Worm (Caenorhabditis elegans) whole organism, L1 larva: ENCODE data around the gene swan-2.
A peak's percentile ranks its signal among the peaks of the same experiment; 100 is the strongest.

Source experiments
- C34B4.2 ChIP-seq: sonication (generic microtip); optimal IDR thresholded peaks from 2 replicates; lab custom pipeline; 2017; ENCODE audit warnings: mild to moderate bottlenecking, missing genetic modification characterization, missing compliant biosample characterization
- aha-1 ChIP-seq: fragments of 150-350 bp; optimal IDR thresholded peaks from 2 replicates; lab custom pipeline; 2014; ENCODE audit warnings: missing biosample characterization, missing genetic modification characterization
- alr-1 ChIP-seq: fragments of 200-800 bp; sonication (Bioruptor generic); optimal IDR thresholded peaks from 2 replicates; lab custom pipeline; 2018; ENCODE audit warnings: borderline replicate concordance, mild to moderate bottlenecking, missing genetic modification characterization, missing compliant biosample characterization
- blmp-1 ChIP-seq: fragments of 150-350 bp; optimal IDR thresholded peaks from 2 replicates; lab custom pipeline; 2014; ENCODE audit warnings: missing biosample characterization, missing genetic modification characterization
- ceh-82 ChIP-seq, 3 experiments: fragments of 150-350 bp in 1 of 3; sonication (generic microtip) in 2 of 3; optimal IDR thresholded peaks; 2 replicates each; lab custom pipeline; 2014 to 2017; ENCODE audit warnings: missing biosample characterization in 3 of 3, missing genetic modification characterization in 3 of 3
- ceh-90 ChIP-seq: sonication (generic microtip); optimal IDR thresholded peaks from 2 replicates; lab custom pipeline; 2016; ENCODE audit warnings: missing genetic modification characterization, missing compliant biosample characterization
- dsc-1 ChIP-seq: sonication (generic microtip); optimal IDR thresholded peaks from 2 replicates; lab custom pipeline; 2016; ENCODE audit warnings: mild to moderate bottlenecking, missing genetic modification characterization, missing compliant biosample characterization
- efl-1 ChIP-seq, 4 experiments: fragments of 150-350 bp; optimal IDR thresholded peaks in 3 of 4; peaks in 1 of 4; 1 replicate in 1 of 4; 2 replicates in 3 of 4; lab custom pipeline; 2014; ENCODE audit warnings: missing biosample characterization in 2 of 4, missing genetic modification characterization in 2 of 4, missing genetic modification reagents in 2 of 4
- efl-3 ChIP-seq: fragments of 200-800 bp; sonication (Bioruptor generic); optimal IDR thresholded peaks from 2 replicates; lab custom pipeline; 2018; ENCODE audit warnings: mild to moderate bottlenecking, missing genetic modification characterization, missing compliant biosample characterization
- elt-2 ChIP-seq: sonication (generic microtip); optimal IDR thresholded peaks from 2 replicates; lab custom pipeline; 2016; ENCODE audit warnings: missing genetic modification characterization, mild to moderate bottlenecking, inconsistent platforms, missing compliant biosample characterization, missing genetic modification reagents
- fkh-10 ChIP-seq: sonication (generic microtip); optimal IDR thresholded peaks from 2 replicates; lab custom pipeline; 2017; ENCODE audit warnings: missing biosample characterization, missing genetic modification reagents, missing genetic modification characterization
- fkh-4 ChIP-seq: sonication (generic microtip); optimal IDR thresholded peaks from 2 replicates; lab custom pipeline; 2016; ENCODE audit warnings: missing compliant biosample characterization, missing genetic modification characterization, borderline replicate concordance
- fkh-8 ChIP-seq: sonication (generic microtip); optimal IDR thresholded peaks from 2 replicates; lab custom pipeline; 2016; ENCODE audit warnings: mild to moderate bottlenecking, missing genetic modification characterization, missing compliant biosample characterization
- grh-1 ChIP-seq: fragments of 200-800 bp; sonication (Bioruptor generic); IDR thresholded peaks from 2 replicates; pipeline ENCODE4 v1.3.6; 2022; ENCODE audit warnings: missing genetic modification reagents, missing genetic modification characterization, missing compliant biosample characterization
- hlh-17 ChIP-seq: fragments of 200-800 bp; sonication (Bioruptor generic); optimal IDR thresholded peaks from 2 replicates; lab custom pipeline; 2018; ENCODE audit warnings: missing genetic modification characterization, mild to moderate bottlenecking, missing compliant biosample characterization, moderate library complexity, borderline replicate concordance
- hpl-2 ChIP-seq: fragments of 150-350 bp; optimal IDR thresholded peaks from 2 replicates; lab custom pipeline; 2014; ENCODE audit warnings: missing biosample characterization, missing genetic modification reagents, missing genetic modification characterization
- irx-1 ChIP-seq: sonication (generic microtip); optimal IDR thresholded peaks from 2 replicates; lab custom pipeline; 2016; ENCODE audit warnings: missing genetic modification characterization, missing compliant biosample characterization
- jun-1 ChIP-seq: fragments of 150-350 bp; optimal IDR thresholded peaks from 2 replicates; lab custom pipeline; 2014; ENCODE audit warnings: missing biosample characterization, missing genetic modification reagents, missing genetic modification characterization
- lin-13 ChIP-seq: fragments of 150-350 bp; optimal IDR thresholded peaks from 2 replicates; lab custom pipeline; 2014; ENCODE audit warnings: missing biosample characterization, missing genetic modification reagents, missing genetic modification characterization
- lin-14 ChIP-seq: fragments of 200-800 bp; sonication (Bioruptor generic); optimal IDR thresholded peaks from 2 replicates; lab custom pipeline; 2018; ENCODE audit warnings: mild to moderate bottlenecking, missing genetic modification characterization, moderate library complexity, missing compliant biosample characterization
- lin-15B ChIP-seq: fragments of 150-350 bp; sonication (generic microtip); optimal IDR thresholded peaks from 3 replicates; lab custom pipeline; 2014; ENCODE audit warnings: missing biosample characterization, missing genetic modification characterization
- lin-35 ChIP-seq, 2 experiments: fragments of 150-350 bp; optimal IDR thresholded peaks; 2 replicates each; lab custom pipeline; 2014; ENCODE audit warnings: missing biosample characterization in 2 of 2, missing genetic modification characterization in 2 of 2, missing genetic modification reagents in 2 of 2
- mab-9 ChIP-seq: fragments of 200-800 bp; sonication (Bioruptor generic); IDR thresholded peaks from 2 replicates; pipeline ENCODE4 v1.3.6; 2022; ENCODE audit warnings: missing genetic modification reagents, missing genetic modification characterization, missing compliant biosample characterization
- nhr-11 ChIP-seq: fragments of 150-350 bp; optimal IDR thresholded peaks from 2 replicates; lab custom pipeline; 2014; ENCODE audit warnings: missing biosample characterization, missing genetic modification characterization
- nhr-12 ChIP-seq: sonication (generic microtip); optimal IDR thresholded peaks from 2 replicates; lab custom pipeline; 2017; ENCODE audit warnings: missing biosample characterization, missing genetic modification characterization
- nhr-19 ChIP-seq: fragments of 200-800 bp; sonication (Bioruptor generic); conservative IDR thresholded peaks from 2 replicates; pipeline ENCODE4 v1.3.6; 2022; ENCODE audit warnings: missing genetic modification characterization, missing compliant biosample characterization
- nhr-237 ChIP-seq: fragments of 150-350 bp; optimal IDR thresholded peaks from 2 replicates; lab custom pipeline; 2014; ENCODE audit warnings: missing biosample characterization, missing genetic modification characterization
- nhr-71 ChIP-seq: sonication (generic microtip); optimal IDR thresholded peaks from 2 replicates; lab custom pipeline; 2016; ENCODE audit warnings: mild to moderate bottlenecking, missing genetic modification characterization, moderate library complexity, missing compliant biosample characterization
- nhr-77 ChIP-seq: fragments of 150-350 bp; optimal IDR thresholded peaks from 2 replicates; lab custom pipeline; 2014; ENCODE audit warnings: missing biosample characterization, missing genetic modification characterization
- nhr-90 ChIP-seq: sonication (generic microtip); optimal IDR thresholded peaks from 2 replicates; lab custom pipeline; 2016; ENCODE audit warnings: mild to moderate bottlenecking, missing genetic modification characterization, missing compliant biosample characterization; ENCODE audit not compliant: poor library complexity
- pqm-1 ChIP-seq: sonication (generic microtip); optimal IDR thresholded peaks from 3 replicates; lab custom pipeline; 2017; ENCODE audit warnings: missing biosample characterization, missing genetic modification characterization
- rnt-1 ChIP-seq: sonication (generic microtip); optimal IDR thresholded peaks from 2 replicates; lab custom pipeline; 2016; ENCODE audit warnings: mild to moderate bottlenecking, missing genetic modification characterization, moderate library complexity, missing compliant biosample characterization
- skn-1 ChIP-seq: fragments of 150-350 bp; optimal IDR thresholded peaks from 2 replicates; lab custom pipeline; 2014; ENCODE audit warnings: missing biosample characterization, missing genetic modification characterization
- snu-23 ChIP-seq: sonication (generic microtip); optimal IDR thresholded peaks from 2 replicates; lab custom pipeline; 2016; ENCODE audit warnings: missing genetic modification characterization, missing compliant biosample characterization
- sox-4 ChIP-seq: sonication (generic microtip); optimal IDR thresholded peaks from 2 replicates; lab custom pipeline; 2016; ENCODE audit warnings: missing genetic modification characterization, missing compliant biosample characterization
- swsn-7 ChIP-seq: sonication (generic microtip); optimal IDR thresholded peaks from 2 replicates; lab custom pipeline; 2016; ENCODE audit warnings: missing genetic modification characterization, missing compliant biosample characterization
- tbx-2 ChIP-seq: sonication (generic microtip); optimal IDR thresholded peaks from 2 replicates; lab custom pipeline; 2016; ENCODE audit warnings: missing genetic modification characterization, missing compliant biosample characterization
- tlp-1 ChIP-seq: fragments of 150-350 bp; optimal IDR thresholded peaks from 2 replicates; lab custom pipeline; 2014; ENCODE audit warnings: missing biosample characterization, missing genetic modification characterization
- unc-62 ChIP-seq: fragments of 150-350 bp; optimal IDR thresholded peaks from 2 replicates; lab custom pipeline; 2014; ENCODE audit warnings: missing biosample characterization, missing genetic modification reagents, missing genetic modification characterization
- unc-86 ChIP-seq: sonication (generic microtip); optimal IDR thresholded peaks from 2 replicates; lab custom pipeline; 2016; ENCODE audit warnings: missing genetic modification characterization, missing compliant biosample characterization
- ztf-11 ChIP-seq, 2 experiments: sonication (generic microtip); optimal IDR thresholded peaks; 2 replicates each; lab custom pipeline; 2016 to 2017; ENCODE audit warnings: missing genetic modification characterization in 2 of 2, missing biosample characterization in 1 of 2, missing compliant biosample characterization in 1 of 2
- ztf-4 ChIP-seq: fragments of 150-350 bp; optimal IDR thresholded peaks from 2 replicates; lab custom pipeline; 2014; ENCODE audit warnings: missing biosample characterization, missing genetic modification characterization

swan-2 gene

DNA sequence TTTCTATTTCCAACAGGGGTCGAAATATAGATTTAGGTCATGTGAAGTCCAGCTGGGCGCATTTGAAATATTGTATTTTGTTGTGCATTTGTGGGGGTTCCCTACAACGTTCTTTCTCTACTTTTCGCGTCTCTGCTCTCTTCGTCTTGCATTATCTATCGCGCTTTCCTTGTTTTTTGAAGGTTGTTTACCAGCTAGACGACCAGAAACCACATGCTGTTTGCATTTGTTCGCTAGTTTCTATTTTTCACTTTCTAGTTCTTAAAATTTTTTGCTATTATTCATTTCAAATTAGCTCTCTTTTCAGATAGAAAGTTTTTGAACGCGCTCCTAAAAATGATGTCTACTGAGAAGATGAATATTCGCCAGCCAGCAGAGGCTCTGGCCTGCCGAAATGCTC is 35.4 kb upstream of the swan-2 start, which contains the start of gene F55B12.10:
TSS of gene F55B12.10 (plus strand) at position 301 of the 400 bp plus-strand sequence.
- TF ChIP-seq hlh-17 (GFP tag; lab: Kevin White, UChicago) (no peak), pqm-1 (tag; lab: Kevin White, UChicago) (no peak), elt-2 (no peak), efl-3 (GFP tag; lab: Kevin White, UChicago) (no peak), C34B4.2 (tag; lab: Kevin White, UChicago) (no peak), lin-14 (GFP tag; lab: Kevin White, UChicago) (no peak), dsc-1 (no peak), ztf-4 (tag; lab: Kevin White, UChicago) (no peak), blmp-1 (tag; lab: Kevin White, UChicago) (no peak), mab-9 (GFP tag; lab: Robert Waterston, UW) (no peak), nhr-11 (tag; lab: Kevin White, UChicago) (no peak), skn-1 (tag; lab: Kevin White, UChicago) (no peak), fkh-4 (no peak), nhr-19 (GFP tag; lab: Robert Waterston, UW) (no peak), grh-1 (GFP tag; lab: Robert Waterston, UW) (no peak), lin-35 (GFP tag; optimal IDR thresholded peaks at IDR 0.05; lab: Kevin White, UChicago) (no peak)

- no peak for TF ChIP-seq efl-1 (optimal IDR thresholded peaks at IDR 0.05; lab: Kevin White, UChicago)
- TF ChIP-seq efl-1 (GFP tag; optimal IDR thresholded peaks at IDR 0.05 in 1 of 2; lab: Kevin White, UChicago): peak in 1 of 2 experiments; percentile 47
- TF ChIP-seq pqm-1 (tag; lab: Kevin White, UChicago): no peak
Observed at ce11 chrV:13837173-13837572, 33.1 kb upstream of the swan-2 start, which contains the start of gene srx-128. srx-128 (plus strand) TSS chrV:13837473.

- TF ChIP-seq efl-3 (GFP tag; lab: Kevin White, UChicago) (no peak), aha-1 (tag; lab: Kevin White, UChicago) (no peak), hpl-2 (GFP tag; lab: Kevin White, UChicago) (no peak), tlp-1 (tag; lab: Kevin White, UChicago) (no peak), C34B4.2 (tag; lab: Kevin White, UChicago) (no peak), tbx-2 (tag; lab: Kevin White, UChicago) (no peak), lin-15B (tag; lab: Kevin White, UChicago) (no peak), unc-86 (tag; lab: Kevin White, UChicago) (no peak), fkh-10 (no peak), efl-1 (optimal IDR thresholded peaks at IDR 0.05; lab: Kevin White, UChicago) (no peak), efl-1 (GFP tag; optimal IDR thresholded peaks at IDR 0.05 in 1 of 2; lab: Kevin White, UChicago) (no peak), jun-1 (tag; lab: Kevin White, UChicago) (no peak), irx-1 (tag; lab: Kevin White, UChicago) (no peak), ceh-90 (tag; lab: Kevin White, UChicago) (no peak)
Observed at ce11 chrV:13833951-13834350, 29.9 kb upstream of the swan-2 start, which contains the start of gene srx-129. srx-129 (plus strand) TSS chrV:13834251.

DNA sequence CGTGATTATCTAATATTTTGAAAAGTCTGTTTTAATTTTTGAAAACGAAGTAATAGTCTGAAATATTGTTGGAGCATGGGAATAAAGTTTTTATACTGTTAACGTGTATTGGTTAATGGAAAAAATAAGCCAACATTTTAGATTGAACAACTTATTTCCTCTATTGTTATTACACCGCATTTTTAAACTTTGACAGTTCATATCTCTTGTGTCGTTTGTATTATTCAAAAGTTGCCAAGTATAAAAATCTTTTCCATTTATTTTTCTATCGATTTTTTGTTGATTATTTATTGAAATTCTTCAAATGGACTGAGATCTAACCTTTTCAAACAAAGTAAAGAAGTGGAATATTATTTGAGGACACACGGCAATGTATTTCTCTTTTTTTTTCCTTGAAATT is 26.7 kb upstream of the swan-2 start, which contains the start of gene str-165:
TSS of gene str-165 (plus strand) at position 301 of the 400 bp plus-strand sequence.
- no peak for TF ChIP-seq grh-1 (GFP tag; lab: Robert Waterston, UW)
- no peak for TF ChIP-seq nhr-237 (tag; lab: Kevin White, UChicago)

DNA sequence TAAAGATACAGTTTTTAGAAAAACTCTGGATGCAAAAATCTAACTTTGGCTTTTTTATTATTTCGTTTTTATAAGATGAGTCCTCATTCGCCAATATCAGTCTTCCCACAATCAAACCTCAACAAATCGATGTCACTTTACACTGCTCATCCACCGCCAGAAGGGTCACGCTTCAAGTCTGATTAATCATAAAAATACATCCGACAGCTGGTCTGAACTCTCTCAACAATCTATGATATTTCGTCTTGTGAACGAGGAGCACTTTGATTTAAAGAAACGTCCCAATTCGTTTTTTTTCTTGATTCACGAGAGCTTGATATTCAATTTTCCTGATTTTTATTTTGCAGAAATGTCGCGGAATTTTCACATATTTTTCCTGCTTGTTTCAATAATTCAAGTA is 23.8 kb upstream of the swan-2 start, which contains the start of gene nrf-5:
TSS of gene nrf-5 (plus strand) at position 348 of the 400 bp plus-strand sequence.
- TF ChIP-seq snu-23 (GFP tag; lab: Kevin White, UChicago) (no peak), efl-1 (optimal IDR thresholded peaks at IDR 0.05; lab: Kevin White, UChicago) (no peak), efl-1 (GFP tag; optimal IDR thresholded peaks at IDR 0.05 in 1 of 2; lab: Kevin White, UChicago) (peak in 1 of 2 experiments; percentile 5), sox-4 (tag; lab: Kevin White, UChicago) (no peak), nhr-237 (tag; lab: Kevin White, UChicago) (no peak), unc-62 (GFP tag; lab: Kevin White, UChicago) (no peak), elt-2 (no peak), rnt-1 (tag; lab: Kevin White, UChicago) (peak; percentile 65), fkh-8 (tag; lab: Kevin White, UChicago) (no peak), nhr-77 (no peak), efl-3 (GFP tag; lab: Kevin White, UChicago) (no peak), ceh-82 (tag; optimal IDR thresholded peaks at IDR 0.05; lab: Kevin White, UChicago) (no peak), mab-9 (GFP tag; lab: Robert Waterston, UW) (no peak), lin-15B (tag; lab: Kevin White, UChicago) (no peak), blmp-1 (tag; lab: Kevin White, UChicago) (no peak), dsc-1 (peak; percentile 69), nhr-71 (tag; lab: Kevin White, UChicago) (no peak), nhr-12 (no peak), lin-13 (GFP tag; lab: Kevin White, UChicago) (no peak), tlp-1 (tag; lab: Kevin White, UChicago) (no peak), alr-1 (tag; lab: Kevin White, UChicago) (no peak), nhr-90 (tag; lab: Kevin White, UChicago) (no peak), ztf-11 (tag; optimal IDR thresholded peaks at IDR 0.05; lab: Kevin White, UChicago) (no peak), swsn-7 (no peak)
